Worm (Caenorhabditis elegans) whole organism, early embryonic: ENCODE measurements around the gene Y39A1A.17.

ENCODE experiments used
- B0310.2 ChIP-seq: sonication (generic microtip); optimal IDR thresholded peaks from 2 replicates; lab custom pipeline; 2016; ENCODE audit warnings: mild to moderate bottlenecking, missing genetic modification characterization, missing compliant biosample characterization
- F13C5.2 ChIP-seq: sonication (generic microtip); optimal IDR thresholded peaks from 2 replicates; lab custom pipeline; 2017; ENCODE audit warnings: mild to moderate bottlenecking, missing genetic modification characterization, inconsistent platforms, missing compliant biosample characterization
- aly-1 ChIP-seq: sonication (generic microtip); optimal IDR thresholded peaks from 2 replicates; lab custom pipeline; 2016; ENCODE audit warnings: missing genetic modification characterization, missing compliant biosample characterization
- ama-1 ChIP-seq: fragments of 150-350 bp; optimal IDR thresholded peaks from 2 replicates; lab custom pipeline; 2014
- ceh-13 ChIP-seq: fragments of 200-800 bp; sonication (Bioruptor generic); optimal IDR thresholded peaks from 2 replicates; lab custom pipeline; 2018; ENCODE audit warnings: mild to moderate bottlenecking, missing genetic modification characterization, missing compliant biosample characterization
- ceh-36 ChIP-seq: sonication (generic microtip); optimal IDR thresholded peaks from 2 replicates; lab custom pipeline; 2016; ENCODE audit warnings: missing genetic modification characterization, inconsistent platforms, missing compliant biosample characterization
- ets-7 ChIP-seq: sonication (generic microtip); optimal IDR thresholded peaks from 2 replicates; lab custom pipeline; 2016; ENCODE audit warnings: missing genotype, missing genetic modification characterization, missing compliant biosample characterization
- flt-1 ChIP-seq: fragments of 200-800 bp; sonication (Bioruptor generic); IDR thresholded peaks from 2 replicates; pipeline ENCODE4 v1.3.6; 2022; ENCODE audit warnings: missing genetic modification characterization, missing compliant biosample characterization
- hmbx-1 ChIP-seq: sonication (generic microtip); optimal IDR thresholded peaks from 2 replicates; lab custom pipeline; 2016; ENCODE audit warnings: mild to moderate bottlenecking, missing genetic modification characterization, missing compliant biosample characterization
- hmg-4 ChIP-seq: fragments of 200-800 bp; sonication (Bioruptor generic); optimal IDR thresholded peaks from 2 replicates; lab custom pipeline; 2018; ENCODE audit warnings: mild to moderate bottlenecking, missing genetic modification characterization, missing compliant biosample characterization
- hnd-1 ChIP-seq: sonication (generic microtip); optimal IDR thresholded peaks from 2 replicates; lab custom pipeline; 2016; ENCODE audit warnings: missing genetic modification characterization, missing compliant biosample characterization
- pes-1 ChIP-seq: fragments of 200-800 bp; sonication (Bioruptor generic); IDR thresholded peaks from 2 replicates; pipeline ENCODE4 v1.3.6; 2022; ENCODE audit warnings: missing genetic modification reagents, missing genetic modification characterization, missing compliant biosample characterization
- scrt-1 ChIP-seq: fragments of 200-800 bp; sonication (Bioruptor generic); IDR thresholded peaks from 2 replicates; pipeline ENCODE4 v1.3.6; 2022; ENCODE audit warnings: missing genetic modification characterization, missing compliant biosample characterization
- sea-1 ChIP-seq: fragments of 200-800 bp; sonication (Bioruptor generic); conservative IDR thresholded peaks from 2 replicates; pipeline ENCODE4 v1.3.6; 2022; ENCODE audit warnings: missing genetic modification characterization, missing compliant biosample characterization
- tbx-11 ChIP-seq: fragments of 200-800 bp; sonication (Bioruptor generic); IDR thresholded peaks from 2 replicates; pipeline ENCODE4 v1.3.6; 2022; ENCODE audit warnings: missing genetic modification characterization, missing compliant biosample characterization
- tbx-37 ChIP-seq: fragments of 200-800 bp; sonication (Bioruptor generic); conservative IDR thresholded peaks from 2 replicates; pipeline ENCODE4 v1.3.6; 2022; ENCODE audit warnings: missing genetic modification reagents, missing genetic modification characterization, missing compliant biosample characterization
- tra-4 ChIP-seq: sonication (generic microtip); optimal IDR thresholded peaks from 2 replicates; lab custom pipeline; 2017; ENCODE audit warnings: missing genetic modification characterization, missing compliant biosample characterization

Y39A1A.17 gene

ce11 chrIII:10714541-10714940 lies 23.6 kb upstream of the Y39A1A.17 start:
- TF ChIP-seq ets-7 (tag; lab: Kevin White, UChicago) = no peak
- TF ChIP-seq scrt-1 = no peak
- TF ChIP-seq sea-1 (GFP tag; lab: Robert Waterston, UW) = no peak
- no peak for TF ChIP-seq ceh-13
- TF ChIP-seq tra-4 (tag; lab: Kevin White, UChicago) = no peak
- no peak for TF ChIP-seq aly-1 (tag; lab: Kevin White, UChicago)
- no peak for TF ChIP-seq B0310.2 (tag; lab: Kevin White, UChicago)
- no peak for TF ChIP-seq pes-1 (GFP tag; lab: Robert Waterston, UW)
- TF ChIP-seq tbx-11 (GFP tag; lab: Robert Waterston, UW) = no peak

ce11 chrIII:10711192-10711673 lies 20.3 kb upstream of the Y39A1A.17 start, which contains the start of gene W09D10.5:
Gene W09D10.5 (minus strand): TSS chrIII:10711536.
- TF ChIP-seq hmbx-1 (no peak), ama-1 (peak; percentile 85)

ce11 chrIII:10709676-10710075 lies 18.8 kb upstream of the Y39A1A.17 start:
- TF ChIP-seq ets-7 (tag; lab: Kevin White, UChicago) = no peak
- TF ChIP-seq ceh-13 = no peak
- no peak for TF ChIP-seq tra-4 (tag; lab: Kevin White, UChicago)
- TF ChIP-seq ceh-36 (tag; lab: Kevin White, UChicago) = no peak
- no peak for TF ChIP-seq pes-1 (GFP tag; lab: Robert Waterston, UW)
- TF ChIP-seq ama-1 = no peak
- TF ChIP-seq tbx-11 (GFP tag; lab: Robert Waterston, UW) = no peak
- no peak for TF ChIP-seq aly-1 (tag; lab: Kevin White, UChicago)

- TF ChIP-seq tbx-37 (GFP tag; lab: Robert Waterston, UW) (no peak), scrt-1 (no peak), ama-1 (no peak), F13C5.2 (tag; lab: Kevin White, UChicago) (no peak), hmbx-1 (no peak), hnd-1 (tag; lab: Kevin White, UChicago) (no peak), flt-1 (GFP tag; lab: Robert Waterston, UW) (no peak), pes-1 (GFP tag; lab: Robert Waterston, UW) (no peak), B0310.2 (tag; lab: Kevin White, UChicago) (no peak), hmg-4 (GFP tag; lab: Kevin White, UChicago) (no peak), aly-1 (tag; lab: Kevin White, UChicago) (no peak), tra-4 (tag; lab: Kevin White, UChicago) (no peak), ceh-36 (tag; lab: Kevin White, UChicago) (no peak), ceh-13 (no peak), sea-1 (GFP tag; lab: Robert Waterston, UW) (no peak)
Measured at ce11 chrIII:10708484-10708883, 17.6 kb upstream of the Y39A1A.17 start.

- TF ChIP-seq F13C5.2 (tag; lab: Kevin White, UChicago) (no peak), flt-1 (GFP tag; lab: Robert Waterston, UW) (no peak), tbx-37 (GFP tag; lab: Robert Waterston, UW) (no peak), ama-1 (no peak), hnd-1 (tag; lab: Kevin White, UChicago) (no peak), pes-1 (GFP tag; lab: Robert Waterston, UW) (no peak), ceh-36 (tag; lab: Kevin White, UChicago) (no peak), scrt-1 (no peak), hmbx-1 (no peak), ceh-13 (no peak), sea-1 (GFP tag; lab: Robert Waterston, UW) (no peak), B0310.2 (tag; lab: Kevin White, UChicago) (no peak), tra-4 (tag; lab: Kevin White, UChicago) (no peak), tbx-11 (GFP tag; lab: Robert Waterston, UW) (no peak), hmg-4 (GFP tag; lab: Kevin White, UChicago) (no peak), ets-7 (tag; lab: Kevin White, UChicago) (no peak)
Measured at ce11 chrIII:10707461-10707860, 16.5 kb upstream of the Y39A1A.17 start, which contains the start of gene mrpl-12. Gene mrpl-12 (plus strand): TSS chrIII:10707761.

ce11 chrIII:10706972-10707438 lies 16.1 kb upstream of the Y39A1A.17 start, which contains the start of the genes Y39A1A.21 and Y39A1A.22:
Gene Y39A1A.21 (minus strand): TSS chrIII:10707022.
Gene Y39A1A.22 (minus strand): TSS chrIII:10707028.
- TF ChIP-seq tbx-37 (GFP tag; lab: Robert Waterston, UW) (0 out of 2 replicates have a peak, but pooled peaks have one; percentile 23), ceh-36 (tag; lab: Kevin White, UChicago) (peak; percentile 53), aly-1 (tag; lab: Kevin White, UChicago) (no peak), sea-1 (GFP tag; lab: Robert Waterston, UW) (peak; percentile 50; the same call in 1 of the 2 replicates), pes-1 (GFP tag; lab: Robert Waterston, UW) (peak; percentile 58; the same call in 1 of the 2 replicates), F13C5.2 (tag; lab: Kevin White, UChicago) (peak; percentile 79), ets-7 (tag; lab: Kevin White, UChicago) (peak; percentile 59), hnd-1 (tag; lab: Kevin White, UChicago) (no peak), scrt-1 (0 out of 2 replicates have a peak, but pooled peaks have one; percentile 69), hmbx-1 (no peak)

- no peak for TF ChIP-seq B0310.2 (tag; lab: Kevin White, UChicago)
Measured at ce11 chrIII:10706481-10706880, 15.6 kb upstream of the Y39A1A.17 start.

- no peak for TF ChIP-seq B0310.2 (tag; lab: Kevin White, UChicago)
- no peak for TF ChIP-seq flt-1 (GFP tag; lab: Robert Waterston, UW)
- TF ChIP-seq pes-1 (GFP tag; lab: Robert Waterston, UW) = no peak
- no peak for TF ChIP-seq tbx-37 (GFP tag; lab: Robert Waterston, UW)
- TF ChIP-seq tbx-11 (GFP tag; lab: Robert Waterston, UW) = no peak
- no peak for TF ChIP-seq ama-1
- no peak for TF ChIP-seq hnd-1 (tag; lab: Kevin White, UChicago)
- no peak for TF ChIP-seq tra-4 (tag; lab: Kevin White, UChicago)
- TF ChIP-seq scrt-1 = no peak
- no peak for TF ChIP-seq hmbx-1
- TF ChIP-seq ets-7 (tag; lab: Kevin White, UChicago) = no peak
- TF ChIP-seq ceh-36 (tag; lab: Kevin White, UChicago) = no peak
- TF ChIP-seq F13C5.2 (tag; lab: Kevin White, UChicago) = no peak
- no peak for TF ChIP-seq ceh-13
- no peak for TF ChIP-seq aly-1 (tag; lab: Kevin White, UChicago)
- TF ChIP-seq hmg-4 (GFP tag; lab: Kevin White, UChicago) = no peak
Measured at ce11 chrIII:10704499-10704898, 13.6 kb upstream of the Y39A1A.17 start.
